Fruit fly (Drosophila melanogaster) whole organism, embryonic: Measurements from ENCODE around the gene Tfb4.

ENCODE experiments used
- Aef1 ChIP-seq: fragments of 200-800 bp; sonication (Bioruptor generic); IDR thresholded peaks from 3 replicates; pipeline ENCODE4 v1.3.6; 2022; ENCODE audit warnings: missing biosample characterization, missing genetic modification characterization
- B-H2 ChIP-seq: fragments of 200-800 bp; sonication (Bioruptor generic); optimal IDR thresholded peaks from 2 replicates; lab custom pipeline; 2018; ENCODE audit warnings: missing biosample characterization, mild to moderate bottlenecking, missing genetic modification characterization
- C15 ChIP-seq: fragments of 200-800 bp; sonication (Bioruptor generic); IDR thresholded peaks from 3 replicates; pipeline ENCODE4 v1.3.6; 2022; ENCODE audit warnings: missing biosample characterization, missing genetic modification characterization
- CG10543 ChIP-seq: fragments of 200-800 bp; sonication (Bioruptor generic); optimal IDR thresholded peaks from 3 replicates; lab custom pipeline; 2017; ENCODE audit warnings: missing biosample characterization, mild to moderate bottlenecking, missing genetic modification characterization, moderate library complexity
- CG12744 ChIP-seq: fragments of 200-800 bp; sonication (Bioruptor generic); optimal IDR thresholded peaks from 2 replicates; lab custom pipeline; 2016; ENCODE audit warnings: missing biosample characterization, missing genetic modification characterization
- CG13624 ChIP-seq: fragments of 200-800 bp; sonication (Bioruptor generic); optimal IDR thresholded peaks from 2 replicates; lab custom pipeline; 2016; ENCODE audit warnings: missing biosample characterization, missing genetic modification characterization
- CG14860 ChIP-seq: fragments of 200-800 bp; sonication (Bioruptor generic); IDR thresholded peaks from 3 replicates; pipeline ENCODE4 v1.3.6; 2022; ENCODE audit warnings: missing biosample characterization, missing genetic modification characterization; ENCODE audit not compliant: partially characterized antibody
- CG1647 ChIP-seq: fragments of 200-800 bp; sonication (Bioruptor generic); optimal IDR thresholded peaks from 3 replicates; lab custom pipeline; 2016; ENCODE audit warnings: missing biosample characterization, missing genetic modification characterization
- CG17359 ChIP-seq: fragments of 200-800 bp; sonication (Bioruptor generic); optimal IDR thresholded peaks from 3 replicates; lab custom pipeline; 2018; ENCODE audit warnings: missing biosample characterization, mild to moderate bottlenecking, missing genetic modification characterization, moderate library complexity
- CG1792 ChIP-seq: fragments of 200-800 bp; sonication (Bioruptor generic); optimal IDR thresholded peaks from 2 replicates; lab custom pipeline; 2016; ENCODE audit warnings: missing biosample characterization, missing genetic modification characterization
- CG32532 ChIP-seq: fragments of 200-800 bp; sonication (Bioruptor generic); IDR thresholded peaks from 2 replicates; pipeline ENCODE4 v1.3.6; 2022; ENCODE audit warnings: missing biosample characterization, missing genetic modification characterization
- CG3281 ChIP-seq: fragments of 200-800 bp; sonication (Bioruptor generic); optimal IDR thresholded peaks from 3 replicates; lab custom pipeline; 2017; ENCODE audit warnings: missing biosample characterization, mild to moderate bottlenecking, missing genetic modification characterization
- CG3726 ChIP-seq: fragments of 200-800 bp; sonication (Bioruptor generic); IDR thresholded peaks from 3 replicates; pipeline ENCODE4, ENCODE4 v1.3.6; 2022; ENCODE audit warnings: missing biosample characterization, missing genetic modification characterization
- CG4820 ChIP-seq: fragments of 200-800 bp; sonication (Bioruptor generic); optimal IDR thresholded peaks from 3 replicates; lab custom pipeline; 2016; ENCODE audit warnings: missing biosample characterization, missing genetic modification characterization
- CG5245 ChIP-seq: fragments of 200-800 bp; sonication (Bioruptor generic); optimal IDR thresholded peaks from 3 replicates; lab custom pipeline; 2016; ENCODE audit warnings: missing biosample characterization, missing genetic modification characterization
- CG6175 ChIP-seq: fragments of 200-800 bp; sonication (Bioruptor generic); IDR thresholded peaks from 3 replicates; pipeline ENCODE4 v1.3.6; 2022; ENCODE audit warnings: missing biosample characterization, missing genetic modification characterization
- CG6765 ChIP-seq: fragments of 200-800 bp; sonication (Bioruptor generic); optimal IDR thresholded peaks from 3 replicates; lab custom pipeline; 2017; ENCODE audit warnings: missing biosample characterization, mild to moderate bottlenecking, missing genetic modification characterization
- CG7987 ChIP-seq: fragments of 200-800 bp; sonication (Bioruptor generic); optimal IDR thresholded peaks from 2 replicates; lab custom pipeline; 2018; ENCODE audit warnings: missing biosample characterization, mild to moderate bottlenecking, missing genetic modification characterization, moderate library complexity
- CG9932 ChIP-seq: fragments of 200-800 bp; sonication (Bioruptor generic); IDR thresholded peaks from 2 replicates; pipeline ENCODE4 v1.3.6; 2022; ENCODE audit warnings: missing biosample characterization, missing genetic modification characterization
- GATAe ChIP-seq: fragments of 200-800 bp; sonication (Bioruptor generic); conservative IDR thresholded peaks from 2 replicates; pipeline ENCODE4 v1.3.6; 2022; ENCODE audit warnings: missing biosample characterization, missing genetic modification characterization
- HmgZ ChIP-seq: fragments of 200-800 bp; sonication (Bioruptor generic); optimal IDR thresholded peaks from 2 replicates; lab custom pipeline; 2018; ENCODE audit warnings: missing biosample characterization, mild to moderate bottlenecking, missing genetic modification characterization
- Hmr ChIP-seq: fragments of 200-800 bp; sonication (Bioruptor generic); optimal IDR thresholded peaks from 3 replicates; lab custom pipeline; 2017; ENCODE audit warnings: mild to moderate bottlenecking, missing biosample characterization, missing genetic modification reagents, missing genetic modification characterization
- Hr39 ChIP-seq: fragments of >200 bp; optimal IDR thresholded peaks from 2 replicates; lab custom pipeline; 2017
- Hsf ChIP-seq: fragments of 200-800 bp; sonication (Bioruptor generic); optimal IDR thresholded peaks from 3 replicates; lab custom pipeline; 2016; ENCODE audit warnings: missing biosample characterization, missing genetic modification characterization
- Med ChIP-seq: fragments of 200-800 bp; sonication (Bioruptor generic); peaks from one replicate; lab custom pipeline; 2016; ENCODE audit warnings: missing biosample characterization, missing genetic modification characterization, mild to moderate bottlenecking, inconsistent platforms, moderate library complexity
- NC2α ChIP-seq: fragments of 200-800 bp; sonication (Bioruptor generic); optimal IDR thresholded peaks from 2 replicates; lab custom pipeline; 2016; ENCODE audit warnings: missing biosample characterization, missing genetic modification characterization
- Rx ChIP-seq: fragments of 200-800 bp; sonication (Bioruptor generic); IDR thresholded peaks from 2 replicates; pipeline ENCODE4 v1.3.6; 2022; ENCODE audit warnings: missing biosample characterization, missing genetic modification characterization
- Sry-β ChIP-seq: fragments of 200-800 bp; sonication (Bioruptor generic); optimal IDR thresholded peaks from 2 replicates; lab custom pipeline; 2018; ENCODE audit warnings: missing biosample characterization, mild to moderate bottlenecking, missing genetic modification characterization, moderate library complexity
- Taf1 ChIP-seq: fragments of 200-800 bp; sonication (Bioruptor generic); IDR thresholded peaks from 2 replicates; pipeline ENCODE4 v1.3.6; 2022; ENCODE audit warnings: missing biosample characterization, missing genetic modification characterization
- Xrp1 ChIP-seq: fragments of 200-800 bp; sonication (Bioruptor generic); IDR thresholded peaks from 2 replicates; pipeline ENCODE4 v1.3.6; 2022; ENCODE audit warnings: missing biosample characterization, missing genetic modification characterization
- bcd ChIP-seq: fragments of 200-800 bp; sonication (Bioruptor generic); optimal IDR thresholded peaks from 2 replicates; lab custom pipeline; 2017; ENCODE audit warnings: missing biosample characterization, mild to moderate bottlenecking, missing genetic modification characterization
- br ChIP-seq: fragments of >200 bp; optimal IDR thresholded peaks from 2 replicates; lab custom pipeline; 2017
- ci ChIP-seq: fragments of 200-800 bp; sonication (Bioruptor generic); IDR thresholded peaks from 3 replicates; pipeline ENCODE4 v1.3.6; 2022; ENCODE audit warnings: missing biosample characterization, missing genetic modification characterization
- crol ChIP-seq: fragments of 200-800 bp; sonication (Bioruptor generic); IDR thresholded peaks from 2 replicates; pipeline ENCODE4 v1.3.6; 2022; ENCODE audit warnings: missing biosample characterization, missing genetic modification characterization
- cwo ChIP-seq: fragments of 200-800 bp; sonication (Bioruptor generic); optimal IDR thresholded peaks from 3 replicates; lab custom pipeline; 2017; ENCODE audit warnings: missing biosample characterization, missing genetic modification characterization, mild to moderate bottlenecking, moderate library complexity, missing genetic modification reagents
- dimm ChIP-seq: fragments of 200-800 bp; sonication (Bioruptor generic); IDR thresholded peaks from 2 replicates; pipeline ENCODE4 v1.3.6; 2022; ENCODE audit warnings: missing biosample characterization, missing genetic modification characterization
- ftz-f1 ChIP-seq: fragments of 200-800 bp; sonication (Bioruptor generic); optimal IDR thresholded peaks from 2 replicates; lab custom pipeline; 2016; ENCODE audit warnings: missing biosample characterization, missing genetic modification characterization
- grn ChIP-seq: fragments of 200-800 bp; sonication (Bioruptor generic); optimal IDR thresholded peaks from 3 replicates; lab custom pipeline; 2017; ENCODE audit warnings: missing biosample characterization, missing genetic modification characterization
- gro ChIP-seq: fragments of 200-800 bp; sonication (Bioruptor generic); optimal IDR thresholded peaks from 2 replicates; lab custom pipeline; 2016; ENCODE audit warnings: missing biosample characterization, missing genetic modification characterization
- hb ChIP-seq: fragments of 200-800 bp; sonication (Bioruptor generic); IDR thresholded peaks from 3 replicates; pipeline ENCODE4 v1.3.6; 2022; ENCODE audit warnings: missing biosample characterization, missing genetic modification characterization; ENCODE audit not compliant: partially characterized antibody
- insv ChIP-seq, 2 experiments: fragments of 200-800 bp; sonication (Bioruptor generic); optimal IDR thresholded peaks; 3 replicates each; lab custom pipeline; 2016 to 2018; ENCODE audit warnings: missing biosample characterization in 2 of 2, missing genetic modification characterization in 2 of 2
- jumu ChIP-seq: fragments of 200-800 bp; sonication (Bioruptor generic); optimal IDR thresholded peaks from 3 replicates; lab custom pipeline; 2016; ENCODE audit warnings: missing biosample characterization, missing genetic modification characterization
- lbe ChIP-seq: fragments of 200-800 bp; sonication (Bioruptor generic); optimal IDR thresholded peaks from 2 replicates; lab custom pipeline; 2016; ENCODE audit warnings: missing biosample characterization, mild to moderate bottlenecking, missing genetic modification characterization
- nom ChIP-seq: fragments of 200-800 bp; sonication (Bioruptor generic); optimal IDR thresholded peaks from 2 replicates; lab custom pipeline; 2017; ENCODE audit warnings: missing biosample characterization, missing genetic modification characterization, mild to moderate bottlenecking, moderate library complexity, missing genetic modification reagents
- phol ChIP-seq: fragments of 200-800 bp; sonication (Bioruptor generic); optimal IDR thresholded peaks from 3 replicates; lab custom pipeline; 2018; ENCODE audit warnings: missing biosample characterization, mild to moderate bottlenecking, missing genetic modification characterization, moderate library complexity
- sens ChIP-seq: fragments of 200-800 bp; sonication (Bioruptor generic); peaks from one replicate; lab custom pipeline; 2016; ENCODE audit warnings: missing biosample characterization, missing genetic modification characterization
- sr ChIP-seq: fragments of 200-800 bp; sonication (Bioruptor generic); IDR thresholded peaks from 3 replicates; pipeline ENCODE4 v1.3.6; 2022; ENCODE audit warnings: missing biosample characterization, missing genetic modification characterization
- sug ChIP-seq: fragments of 200-800 bp; optimal IDR thresholded peaks from 2 replicates; lab custom pipeline; 2019; ENCODE audit warnings: missing biosample characterization, mild to moderate bottlenecking, missing genetic modification characterization, moderate library complexity
- vvl ChIP-seq: fragments of 200-800 bp; sonication (Bioruptor generic); IDR thresholded peaks from 2 replicates; pipeline ENCODE4 v1.3.6; 2022; ENCODE audit warnings: missing biosample characterization, missing genetic modification characterization
- wek ChIP-seq: fragments of 200-800 bp; sonication (Bioruptor generic); optimal IDR thresholded peaks from 3 replicates; lab custom pipeline; 2018; ENCODE audit warnings: missing biosample characterization, mild to moderate bottlenecking, missing genetic modification characterization, moderate library complexity

Tfb4 gene

dm6 chr2L:1118149-1118548 is 32.3 kb downstream of the Tfb4 start (continued):
- TF ChIP-seq Sry-β (GFP tag; lab: Kevin White, UChicago) (no peak), Xrp1 (GFP tag; lab: Robert Waterston, UW) (no peak), sr (no peak)

dm6 chr2L:1116661-1117322 is 33.7 kb downstream of the Tfb4 start:
- TF ChIP-seq C15 (no peak), dimm (GFP tag; lab: Robert Waterston, UW) (no peak), crol (GFP tag; lab: Robert Waterston, UW) (peak; percentile 34; the same call in 1 of the 2 replicates), Xrp1 (GFP tag; lab: Robert Waterston, UW) (no peak), hb (0 out of 3 replicates have a peak, but pooled peaks have one; percentile 5), sens (GFP tag; lab: Kevin White, UChicago) (peak; percentile 49), CG12744 (no peak), vvl (GFP tag; lab: Robert Waterston, UW) (peak; percentile 45; the same call in 1 of the 2 replicates), CG14860 (GFP tag; lab: Robert Waterston, UW) (no peak), Hsf (GFP tag; lab: Kevin White, UChicago) (no peak), phol (tag; lab: Kevin White, UChicago) (no peak), CG9932 (GFP tag; lab: Robert Waterston, UW) (no peak), CG1647 (GFP tag; lab: Kevin White, UChicago) (no peak), ftz-f1 (GFP tag; lab: Kevin White, UChicago) (peak; percentile 46), CG13624 (GFP tag; lab: Kevin White, UChicago) (no peak), CG10543 (peak; percentile 71), Aef1 (GFP tag; lab: Robert Waterston, UW) (no peak), CG3281 (GFP tag; lab: Kevin White, UChicago) (peak; percentile 25), br (lab: Kevin White, UChicago) (no peak), bcd (GFP tag; lab: Kevin White, UChicago) (no peak), wek (no peak), lbe (GFP tag; lab: Kevin White, UChicago) (peak; percentile 6), CG1792 (GFP tag; lab: Kevin White, UChicago) (no peak), CG6175 (GFP tag; lab: Robert Waterston, UW) (no peak), nom (GFP tag; lab: Kevin White, UChicago) (peak; percentile 22), Hmr (no peak), GATAe (peak; percentile 48; the same call in 1 of the 2 replicates), CG32532 (GFP tag; lab: Robert Waterston, UW) (peak; percentile 9; the same call in 1 of the 2 replicates), CG3726 (no peak), CG6765 (GFP tag; lab: Kevin White, UChicago) (peak; percentile 30), CG17359 (tag; lab: Kevin White, UChicago) (no peak), CG5245 (GFP tag; lab: Kevin White, UChicago) (no peak), gro (GFP tag; lab: Kevin White, UChicago) (peak; percentile 6), Taf1 (GFP tag; lab: Robert Waterston, UW) (no peak), Med (GFP tag; lab: Kevin White, UChicago) (peak; percentile 65), grn (GFP tag; lab: Kevin White, UChicago) (no peak), sug (peak; percentile 33), B-H2 (GFP tag; lab: Kevin White, UChicago) (peak; percentile 18), cwo (GFP tag; lab: Kevin White, UChicago) (peak; percentile 74), Hr39 (lab: Kevin White, UChicago) (no peak), CG7987 (GFP tag; lab: Kevin White, UChicago) (peak; percentile 77), NC2α (GFP tag; lab: Kevin White, UChicago) (no peak), ci (GFP tag; lab: Robert Waterston, UW) (no peak), jumu (GFP tag; lab: Kevin White, UChicago) (no peak), HmgZ (no peak), insv (GFP tag; optimal IDR thresholded peaks at IDR 0.05; lab: Kevin White, UChicago) (no peak), CG4820 (GFP tag; lab: Kevin White, UChicago) (no peak), Rx (GFP tag; lab: Robert Waterston, UW) (no peak)
